Fruit fly (Drosophila melanogaster) whole organism, embryonic: ENCODE data around the gene CG11679.
A peak's percentile ranks its signal among the peaks of the same experiment; 100 is the strongest.

ENCODE experiments used
- Aef1 ChIP-seq: fragments of 200-800 bp; sonication (Bioruptor generic); IDR thresholded peaks from 3 replicates; pipeline ENCODE4 v1.3.6; 2022; ENCODE audit warnings: missing biosample characterization, missing genetic modification characterization
- Antp ChIP-seq: fragments of 200-800 bp; sonication (Bioruptor generic); optimal IDR thresholded peaks from 3 replicates; lab custom pipeline; 2016; ENCODE audit warnings: missing biosample characterization, missing genetic modification characterization
- BEAF-32 ChIP-seq: fragments of 200-800 bp; sonication (Bioruptor generic); optimal IDR thresholded peaks from 3 replicates; lab custom pipeline; 2017; ENCODE audit warnings: missing biosample characterization, missing genetic modification characterization, mild to moderate bottlenecking, moderate library complexity, missing genetic modification reagents
- BtbVII ChIP-seq: fragments of 200-800 bp; sonication (Bioruptor generic); optimal IDR thresholded peaks from 3 replicates; lab custom pipeline; 2017; ENCODE audit warnings: missing biosample characterization, mild to moderate bottlenecking, missing genetic modification characterization
- CG10979 ChIP-seq: fragments of 200-800 bp; sonication (Bioruptor generic); optimal IDR thresholded peaks from 2 replicates; lab custom pipeline; 2018; ENCODE audit warnings: missing biosample characterization, mild to moderate bottlenecking, missing genetic modification characterization, moderate library complexity
- CG12219 ChIP-seq: fragments of 200-800 bp; sonication (Bioruptor generic); optimal IDR thresholded peaks from 3 replicates; lab custom pipeline; 2018; ENCODE audit warnings: missing biosample characterization, mild to moderate bottlenecking, missing genetic modification characterization
- CG13894 ChIP-seq: fragments of 200-800 bp; sonication (Bioruptor generic); optimal IDR thresholded peaks from 3 replicates; lab custom pipeline; 2018; ENCODE audit warnings: missing biosample characterization, mild to moderate bottlenecking, missing genetic modification characterization, moderate library complexity
- CG14014 ChIP-seq: fragments of 200-800 bp; sonication (Bioruptor generic); IDR thresholded peaks from 2 replicates; pipeline ENCODE4 v1.3.6; 2022; ENCODE audit warnings: missing biosample characterization, missing genetic modification characterization
- CG15601 ChIP-seq: fragments of 200-800 bp; sonication (Bioruptor generic); optimal IDR thresholded peaks from 3 replicates; lab custom pipeline; 2019; ENCODE audit warnings: missing biosample characterization, mild to moderate bottlenecking, missing genetic modification characterization, moderate library complexity
- CG16813 ChIP-seq: fragments of 200-800 bp; sonication (Bioruptor generic); IDR thresholded peaks from 3 replicates; pipeline ENCODE4 v1.3.6; 2022; ENCODE audit warnings: missing biosample characterization, missing genetic modification characterization; ENCODE audit not compliant: partially characterized antibody
- CG2129 ChIP-seq: fragments of 200-800 bp; sonication (Bioruptor generic); IDR thresholded peaks from 2 replicates; pipeline ENCODE4 v1.3.6; 2022; ENCODE audit warnings: missing biosample characterization, missing genetic modification characterization; ENCODE audit not compliant: partially characterized antibody
- CG31365 ChIP-seq: fragments of 200-800 bp; sonication (Bioruptor generic); optimal IDR thresholded peaks from 2 replicates; lab custom pipeline; 2018; ENCODE audit warnings: missing biosample characterization, mild to moderate bottlenecking, missing genetic modification characterization
- CG33213 ChIP-seq: fragments of 200-800 bp; sonication (Bioruptor generic); optimal IDR thresholded peaks from 3 replicates; lab custom pipeline; 2016; ENCODE audit warnings: missing biosample characterization, missing genetic modification characterization
- CG34422 ChIP-seq: fragments of 200-800 bp; sonication (Bioruptor generic); IDR thresholded peaks from 3 replicates; pipeline ENCODE4 v1.3.6; 2022; ENCODE audit warnings: missing biosample characterization, missing genetic modification characterization
- CG6854 ChIP-seq: fragments of 200-800 bp; sonication (Bioruptor generic); optimal IDR thresholded peaks from 3 replicates; lab custom pipeline; 2017; ENCODE audit warnings: missing biosample characterization, mild to moderate bottlenecking, missing genetic modification characterization
- CG7357 ChIP-seq: fragments of 200-800 bp; sonication (Bioruptor generic); IDR thresholded peaks from 3 replicates; pipeline ENCODE4 v1.3.6; 2022; ENCODE audit warnings: missing biosample characterization, missing genetic modification characterization
- CG7839 ChIP-seq: fragments of 200-800 bp; sonication (Bioruptor generic); optimal IDR thresholded peaks from 3 replicates; lab custom pipeline; 2018; ENCODE audit warnings: missing biosample characterization, mild to moderate bottlenecking, missing genetic modification characterization, moderate library complexity
- CG9817 ChIP-seq: fragments of 200-800 bp; sonication (Bioruptor generic); optimal IDR thresholded peaks from 2 replicates; lab custom pipeline; 2018; ENCODE audit warnings: missing biosample characterization, mild to moderate bottlenecking, missing genetic modification characterization, moderate library complexity
- CG9876 ChIP-seq: fragments of 200-800 bp; sonication (Bioruptor generic); optimal IDR thresholded peaks from 2 replicates; lab custom pipeline; 2016; ENCODE audit warnings: missing biosample characterization, missing genetic modification characterization
- Dip3 ChIP-seq: fragments of 200-800 bp; sonication (Bioruptor generic); optimal IDR thresholded peaks from 3 replicates; lab custom pipeline; 2016; ENCODE audit warnings: missing biosample characterization, missing genetic modification characterization
- Doc2 ChIP-seq: fragments of 200-800 bp; sonication (Bioruptor generic); IDR thresholded peaks from 2 replicates; pipeline ENCODE4 v1.3.6; 2022; ENCODE audit warnings: missing biosample characterization, missing genetic modification characterization
- H2.0 ChIP-seq: fragments of 200-800 bp; sonication (Bioruptor generic); IDR thresholded peaks from 2 replicates; pipeline ENCODE4 v1.3.6; 2022; ENCODE audit warnings: missing biosample characterization, missing genetic modification characterization
- Hand ChIP-seq: fragments of 200-800 bp; sonication (Bioruptor generic); optimal IDR thresholded peaks from 2 replicates; lab custom pipeline; 2017; ENCODE audit warnings: mild to moderate bottlenecking, missing biosample characterization, missing genetic modification reagents, missing genetic modification characterization
- Lim3 ChIP-seq: fragments of 200-800 bp; sonication (Bioruptor generic); IDR thresholded peaks from 2 replicates; pipeline ENCODE4 v1.3.6; 2022; ENCODE audit warnings: missing biosample characterization, missing genetic modification characterization
- Max ChIP-seq: fragments of 200-800 bp; sonication (Bioruptor generic); optimal IDR thresholded peaks from 2 replicates; lab custom pipeline; 2016; ENCODE audit warnings: missing biosample characterization, mild to moderate bottlenecking, missing genetic modification characterization
- Opbp ChIP-seq: fragments of 200-800 bp; sonication (Bioruptor generic); IDR thresholded peaks from 3 replicates; pipeline ENCODE4 v1.3.6; 2022; ENCODE audit warnings: missing biosample characterization, missing genetic modification characterization; ENCODE audit not compliant: partially characterized antibody
- Optix ChIP-seq: fragments of 200-800 bp; sonication (Bioruptor generic); IDR thresholded peaks from 3 replicates; pipeline ENCODE4 v1.3.6; 2022; ENCODE audit warnings: missing biosample characterization, missing genetic modification characterization
- Scr ChIP-seq: fragments of 200-800 bp; sonication (Bioruptor generic); IDR thresholded peaks from 2 replicates; pipeline ENCODE4 v1.3.6; 2022; ENCODE audit warnings: missing biosample characterization, missing genetic modification characterization; ENCODE audit not compliant: partially characterized antibody
- Xrp1 ChIP-seq: fragments of 200-800 bp; sonication (Bioruptor generic); IDR thresholded peaks from 2 replicates; pipeline ENCODE4 v1.3.6; 2022; ENCODE audit warnings: missing biosample characterization, missing genetic modification characterization
- aop ChIP-seq: fragments of 200-800 bp; sonication (Bioruptor generic); IDR thresholded peaks from 2 replicates; pipeline ENCODE4 v1.3.6; 2022; ENCODE audit warnings: missing biosample characterization, missing genetic modification characterization
- ase ChIP-seq: fragments of 200-800 bp; sonication (Bioruptor generic); IDR thresholded peaks from 3 replicates; pipeline ENCODE4 v1.3.6; 2022; ENCODE audit warnings: missing biosample characterization, missing genetic modification characterization
- bigmax ChIP-seq: fragments of 200-800 bp; sonication (Bioruptor generic); optimal IDR thresholded peaks from 2 replicates; lab custom pipeline; 2018; ENCODE audit warnings: missing biosample characterization, mild to moderate bottlenecking, missing genetic modification characterization
- crp ChIP-seq, 2 experiments: fragments of 200-800 bp; sonication (Bioruptor generic); optimal IDR thresholded peaks; 2 replicates in 1 of 2; 3 replicates in 1 of 2; lab custom pipeline; 2017; ENCODE audit warnings: missing biosample characterization in 2 of 2, missing genetic modification characterization in 2 of 2, mild to moderate bottlenecking in 1 of 2, moderate library complexity in 1 of 2
- danr ChIP-seq: fragments of 200-800 bp; sonication (Bioruptor generic); IDR thresholded peaks from 2 replicates; pipeline ENCODE4 v1.3.6; 2022; ENCODE audit warnings: missing biosample characterization, missing genetic modification characterization
- ewg ChIP-seq: fragments of 200-800 bp; sonication (Bioruptor generic); optimal IDR thresholded peaks from 3 replicates; lab custom pipeline; 2017; ENCODE audit warnings: mild to moderate bottlenecking, missing biosample characterization, missing genetic modification reagents, missing genetic modification characterization
- fd3F ChIP-seq: fragments of 200-800 bp; sonication (Bioruptor generic); optimal IDR thresholded peaks from 2 replicates; lab custom pipeline; 2018; ENCODE audit warnings: missing biosample characterization, mild to moderate bottlenecking, missing genetic modification characterization, moderate library complexity
- fd96Cb ChIP-seq: fragments of 200-800 bp; sonication (Bioruptor generic); optimal IDR thresholded peaks from 2 replicates; lab custom pipeline; 2018; ENCODE audit warnings: missing biosample characterization, mild to moderate bottlenecking, missing genetic modification characterization, moderate library complexity
- jumu ChIP-seq: fragments of 200-800 bp; sonication (Bioruptor generic); optimal IDR thresholded peaks from 3 replicates; lab custom pipeline; 2016; ENCODE audit warnings: missing biosample characterization, missing genetic modification characterization
- lilli ChIP-seq: fragments of 200-800 bp; sonication (Bioruptor generic); optimal IDR thresholded peaks from 3 replicates; lab custom pipeline; 2016; ENCODE audit warnings: missing biosample characterization, missing genetic modification characterization
- oc ChIP-seq: fragments of 200-800 bp; sonication (Bioruptor generic); optimal IDR thresholded peaks from 2 replicates; lab custom pipeline; 2018; ENCODE audit warnings: missing biosample characterization, mild to moderate bottlenecking, missing genetic modification characterization, moderate library complexity
- onecut ChIP-seq: fragments of 200-800 bp; sonication (Bioruptor generic); IDR thresholded peaks from 2 replicates; pipeline ENCODE4 v1.3.6; 2022; ENCODE audit warnings: missing biosample characterization, missing genetic modification characterization
- pho ChIP-seq: fragments of 200-800 bp; sonication (Bioruptor generic); optimal IDR thresholded peaks from 2 replicates; lab custom pipeline; 2016; ENCODE audit warnings: missing biosample characterization, missing genetic modification characterization
- pum ChIP-seq: fragments of 200-800 bp; sonication (Bioruptor generic); optimal IDR thresholded peaks from 2 replicates; lab custom pipeline; 2016; ENCODE audit warnings: missing biosample characterization, missing genetic modification characterization
- repo ChIP-seq: fragments of 200-800 bp; sonication (Bioruptor generic); optimal IDR thresholded peaks from 2 replicates; lab custom pipeline; 2016; ENCODE audit warnings: missing biosample characterization, missing genetic modification characterization
- rib ChIP-seq: fragments of 200-800 bp; sonication (Bioruptor generic); IDR thresholded peaks from 2 replicates; pipeline ENCODE4 v1.3.6; 2022; ENCODE audit warnings: missing biosample characterization, missing genetic modification characterization
- row ChIP-seq: fragments of 200-800 bp; sonication (Bioruptor generic); IDR thresholded peaks from 3 replicates; pipeline ENCODE4 v1.3.6; 2022; ENCODE audit warnings: missing biosample characterization, missing genetic modification characterization
- sima ChIP-seq: fragments of 200-800 bp; sonication (Bioruptor generic); optimal IDR thresholded peaks from 2 replicates; lab custom pipeline; 2016; ENCODE audit warnings: missing biosample characterization, missing genetic modification characterization
- sisA ChIP-seq: fragments of 200-800 bp; sonication (Bioruptor generic); IDR thresholded peaks from 2 replicates; pipeline ENCODE4 v1.3.6; 2022; ENCODE audit warnings: missing biosample characterization, missing genetic modification characterization
- stwl ChIP-seq: fragments of 200-800 bp; sonication (Bioruptor generic); optimal IDR thresholded peaks from 3 replicates; lab custom pipeline; 2018; ENCODE audit warnings: missing biosample characterization, mild to moderate bottlenecking, missing genetic modification characterization, moderate library complexity
- usp ChIP-seq: fragments of >200 bp; optimal IDR thresholded peaks from 2 replicates; lab custom pipeline; 2017; ENCODE audit warnings: missing biosample characterization, missing genetic modification characterization

The CG11679 gene

dm6 chrX:15709984-15710750 is 28.6 kb downstream of the CG11679 start, which contains the start of the genes CG9281 and CG15601 (continued):
- TF ChIP-seq H2.0 (GFP tag; lab: Robert Waterston, UW), result no peak
- no peak for TF ChIP-seq pho
- no peak for TF ChIP-seq CG13894 (tag; lab: Kevin White, UChicago)
- TF ChIP-seq Antp (GFP tag; lab: Kevin White, UChicago), result no peak
- no peak for TF ChIP-seq Doc2
- no peak for TF ChIP-seq sima (GFP tag; lab: Kevin White, UChicago)
- no peak for TF ChIP-seq bigmax (GFP tag; lab: Kevin White, UChicago)
- TF ChIP-seq onecut, result peak; percentile 86
- no peak for TF ChIP-seq CG31365 (tag; lab: Kevin White, UChicago)
- no peak for TF ChIP-seq oc (tag; lab: Kevin White, UChicago)
- no peak for TF ChIP-seq Optix (GFP tag; lab: Robert Waterston, UW)
- peak; percentile 53; the same call in 1 of the 3 replicates for TF ChIP-seq CG34422 (GFP tag; lab: Robert Waterston, UW)
- TF ChIP-seq Lim3, result no peak
- peak; percentile 44; the same call in 2 of the 3 replicates for TF ChIP-seq row (GFP tag; lab: Robert Waterston, UW)
- TF ChIP-seq ewg, result no peak
- TF ChIP-seq fd96Cb, result no peak
- no peak for TF ChIP-seq CG12219
- no peak for TF ChIP-seq Xrp1
- peak; percentile 73 for TF ChIP-seq BEAF-32 (GFP tag; lab: Kevin White, UChicago)
- TF ChIP-seq Aef1 (GFP tag; lab: Robert Waterston, UW), result no peak
- no peak for TF ChIP-seq CG7839 (tag; lab: Kevin White, UChicago)
- peak; percentile 52; the same call in 2 of the 3 replicates for TF ChIP-seq Opbp (GFP tag; lab: Robert Waterston, UW)
- no peak for TF ChIP-seq lilli (GFP tag; lab: Kevin White, UChicago)
- peak; percentile 63 for TF ChIP-seq CG15601 (tag; lab: Kevin White, UChicago)
- peak; percentile 10; the same call in 1 of the 2 replicates for TF ChIP-seq Scr (GFP tag; lab: Robert Waterston, UW)
- TF ChIP-seq Max (GFP tag; lab: Kevin White, UChicago), result peak; percentile 87
- no peak for TF ChIP-seq Hand (GFP tag; lab: Kevin White, UChicago)
- no peak for TF ChIP-seq repo
- no peak for TF ChIP-seq CG9817 (tag; lab: Kevin White, UChicago)
- no peak for TF ChIP-seq stwl
- TF ChIP-seq sisA (GFP tag; lab: Robert Waterston, UW), result no peak
- TF ChIP-seq crp (GFP tag; optimal IDR thresholded peaks at IDR 0.05; lab: Kevin White, UChicago), result peak in 1 of 2 experiments; percentile 39
- TF ChIP-seq CG9876, result no peak
- no peak for TF ChIP-seq CG10979 (tag; lab: Kevin White, UChicago)
- peak; percentile 35; the same call in 1 of the 3 replicates for TF ChIP-seq CG16813 (GFP tag; lab: Robert Waterston, UW)
- no peak for TF ChIP-seq ase
- no peak for TF ChIP-seq CG6854 (GFP tag; lab: Kevin White, UChicago)
- TF ChIP-seq jumu (GFP tag; lab: Kevin White, UChicago), result no peak
- no peak for TF ChIP-seq CG2129
- no peak for TF ChIP-seq pum (GFP tag; lab: Kevin White, UChicago)
- TF ChIP-seq danr (GFP tag; lab: Robert Waterston, UW), result no peak
- TF ChIP-seq rib (GFP tag; lab: Robert Waterston, UW), result peak; percentile 82; the same call in 1 of the 2 replicates
- TF ChIP-seq CG14014 (GFP tag; lab: Robert Waterston, UW), result no peak
- TF ChIP-seq aop (GFP tag; lab: Robert Waterston, UW), result no peak
- TF ChIP-seq CG33213 (GFP tag; lab: Kevin White, UChicago), result peak; percentile 10
- no peak for TF ChIP-seq CG7357 (GFP tag; lab: Robert Waterston, UW)
- no peak for TF ChIP-seq usp (GFP tag; lab: Kevin White, UChicago)
- TF ChIP-seq BtbVII, result peak; percentile 2
- TF ChIP-seq Dip3, result no peak
- no peak for TF ChIP-seq fd3F (GFP tag; lab: Kevin White, UChicago)
